Worm (Caenorhabditis elegans) whole organism, L2 larva: ENCODE measurements around the gene K08F4.3.

Experiments
- ZK546.5 ChIP-seq: sonication (generic microtip); optimal IDR thresholded peaks from 2 replicates; lab custom pipeline; 2017; ENCODE audit warnings: missing biosample characterization, missing genetic modification characterization
- aly-2 ChIP-seq: fragments of 150-350 bp; optimal IDR thresholded peaks from 2 replicates; lab custom pipeline; 2014; ENCODE audit warnings: missing biosample characterization, missing genetic modification characterization
- dmd-4 ChIP-seq: sonication (generic microtip); optimal IDR thresholded peaks from 2 replicates; lab custom pipeline; 2017; ENCODE audit warnings: missing biosample characterization, missing genetic modification characterization
- lsy-2 ChIP-seq, 2 experiments: fragments of 150-350 bp in 1 of 2; sonication (generic microtip) in 1 of 2; optimal IDR thresholded peaks; 2 replicates each; lab custom pipeline; 2014 to 2017; ENCODE audit warnings: missing biosample characterization in 2 of 2, missing genetic modification characterization in 2 of 2
- nhr-77 ChIP-seq: fragments of 150-350 bp; optimal IDR thresholded peaks from 2 replicates; lab custom pipeline; 2014; ENCODE audit warnings: missing biosample characterization, missing genetic modification characterization
- snpc-4 ChIP-seq: fragments of 150-350 bp; optimal IDR thresholded peaks from 2 replicates; lab custom pipeline; 2014; ENCODE audit warnings: missing biosample characterization, missing genetic modification characterization
- unc-62 ChIP-seq: fragments of 150-350 bp; optimal IDR thresholded peaks from 2 replicates; lab custom pipeline; 2014; ENCODE audit warnings: missing biosample characterization, missing genetic modification reagents, missing genetic modification characterization
- ztf-4 ChIP-seq: fragments of 150-350 bp; optimal IDR thresholded peaks from 2 replicates; lab custom pipeline; 2014; ENCODE audit warnings: missing biosample characterization, missing genetic modification characterization

DNA sequence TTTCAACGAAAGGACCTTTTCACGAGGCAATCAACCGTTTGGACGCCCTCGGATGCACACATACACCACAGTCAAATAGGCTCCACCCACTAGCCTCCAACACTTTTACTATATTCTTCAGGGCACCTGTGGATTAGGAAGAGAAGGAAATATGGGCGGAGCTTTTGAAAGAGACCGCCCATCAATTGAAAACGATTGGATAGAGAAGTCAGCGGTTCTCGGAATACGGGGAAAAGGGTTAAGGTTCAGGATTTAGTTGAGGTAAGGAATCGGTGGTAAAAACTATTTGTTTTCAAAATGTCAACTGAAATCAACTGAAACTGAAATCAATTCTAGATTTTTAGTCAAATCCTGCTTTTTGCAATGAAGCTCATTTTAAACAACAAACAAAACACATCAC is 18.6 kb upstream of the K08F4.3 start, which contains the start of gene egl-38:
- no peak for TF ChIP-seq unc-62 (GFP tag; lab: Kevin White, UChicago)
- no peak for TF ChIP-seq ztf-4 (tag; lab: Kevin White, UChicago)
- no peak for TF ChIP-seq nhr-77
- no peak for TF ChIP-seq aly-2 (tag; lab: Kevin White, UChicago)
- no peak for TF ChIP-seq dmd-4 (tag; lab: Kevin White, UChicago)
- TF ChIP-seq ZK546.5 (tag; lab: Kevin White, UChicago): no peak
- TF ChIP-seq lsy-2 (tag; optimal IDR thresholded peaks at IDR 0.05; lab: Kevin White, UChicago): no peak
- no peak for TF ChIP-seq snpc-4 (tag; lab: Kevin White, UChicago)
